Fruit fly (Drosophila melanogaster): Measurements from ENCODE around the gene CG3662.

DNA sequence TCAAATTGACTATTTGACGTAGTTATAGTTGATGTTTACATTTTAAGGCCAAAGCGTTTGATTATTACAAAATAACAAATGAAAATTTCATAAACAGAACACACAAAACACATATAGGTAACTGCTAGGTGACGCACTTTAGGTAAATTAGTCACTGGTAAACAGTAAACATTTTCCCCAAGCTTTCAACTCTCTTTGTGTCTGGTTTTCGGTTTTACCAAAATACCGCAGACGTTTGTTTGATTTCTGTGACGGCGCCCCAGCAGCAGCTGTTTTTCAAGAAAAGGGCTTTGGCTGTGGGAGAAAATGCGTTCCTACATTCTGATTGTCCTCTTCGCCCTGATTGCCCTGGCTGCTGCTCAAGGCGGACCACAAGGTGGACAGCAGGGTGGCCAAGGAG lies 44.9 kb upstream of the CG3662 start, which contains the start of gene CG13946:
- TF ChIP-seq CG12605 (GFP tag; IDR thresholded peaks at IDR 0.05) (no peak), CG10348 (GFP tag; IDR thresholded peaks at IDR 0.05) (no peak), CG17806 (tag; optimal IDR thresholded peaks at IDR 0.05) (no peak)
